Worm (Caenorhabditis elegans): ENCODE data around the gene C03H5.5.

DNA sequence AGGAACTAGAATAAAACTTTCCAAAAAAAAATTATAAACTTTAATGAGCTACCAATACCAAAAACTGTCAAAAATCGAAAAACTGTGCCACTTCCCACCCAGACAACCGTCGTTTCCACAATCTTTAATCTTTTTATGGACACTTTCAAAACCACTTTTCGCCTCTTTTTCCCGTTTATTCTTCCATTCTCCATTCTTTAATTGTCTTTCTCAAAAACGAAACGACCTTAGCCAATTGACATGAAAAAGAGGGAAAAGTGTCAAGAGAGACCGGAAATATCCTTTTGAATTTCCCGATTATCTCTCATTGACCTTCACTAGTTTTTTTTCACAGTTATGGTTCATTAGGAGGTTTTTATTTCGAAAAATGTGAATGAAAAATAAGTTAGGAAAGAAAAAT lies 13.6 kb downstream of the C03H5.5 start:
- no peak for TF ChIP-seq pha-4 (tag; optimal IDR thresholded peaks at IDR 0.05)
- no peak for TF ChIP-seq ZK185.1 (tag; optimal IDR thresholded peaks at IDR 0.05; ENCODE audit: poor library complexity, severe bottlenecking)
- TF ChIP-seq Y53G8AR.9 (GFP tag; conservative IDR thresholded peaks at IDR 0.05), result no peak
- no peak for TF ChIP-seq F57A8.1 (GFP tag; optimal IDR thresholded peaks at IDR 0.05)
- no peak for TF ChIP-seq B0019.2 (GFP tag; conservative IDR thresholded peaks at IDR 0.05)

All from whole organism, young adult.